Fruit fly (Drosophila melanogaster): ENCODE data around the gene IntS10.

- TF ChIP-seq psq (GFP tag; optimal IDR thresholded peaks at IDR 0.05), result peak; percentile 38
- peak; percentile 21 for TF ChIP-seq Myc (optimal IDR thresholded peaks at IDR 0.05)
- TF ChIP-seq CrebA (GFP tag; optimal IDR thresholded peaks at IDR 0.05; ENCODE audit: borderline replicate concordance), result no peak
Measured at dm6 chr3L:3814010-3814833, 7.7 kb downstream of the IntS10 start, which contains the start of gene Scsalpha1.

Data from whole organism, wandering third instar larva.